Worm (Caenorhabditis elegans) whole organism, L2 larva: ENCODE measurements around the gene cutc-1.

Source experiments
- C34F6.9 ChIP-seq: fragments of 150-350 bp; optimal IDR thresholded peaks from 2 replicates; lab custom pipeline; 2014; ENCODE audit warnings: missing biosample characterization, missing genetic modification characterization
- F13H6.1 ChIP-seq: sonication (generic microtip); optimal IDR thresholded peaks from 2 replicates; lab custom pipeline; 2016; ENCODE audit warnings: missing genetic modification characterization, missing compliant biosample characterization
- R02D3.7 ChIP-seq: fragments of 150-350 bp; optimal IDR thresholded peaks from 2 replicates; lab custom pipeline; 2014; ENCODE audit warnings: missing biosample characterization, missing genetic modification characterization
- Y55F3AM.14 ChIP-seq: fragments of 200-800 bp; sonication (Bioruptor generic); optimal IDR thresholded peaks from 2 replicates; lab custom pipeline; 2018; ENCODE audit warnings: mild to moderate bottlenecking, missing genetic modification characterization, missing compliant biosample characterization
- ZK546.5 ChIP-seq: sonication (generic microtip); optimal IDR thresholded peaks from 2 replicates; lab custom pipeline; 2017; ENCODE audit warnings: missing biosample characterization, missing genetic modification characterization
- alr-1 ChIP-seq: fragments of 150-350 bp; optimal IDR thresholded peaks from 2 replicates; lab custom pipeline; 2014; ENCODE audit warnings: missing biosample characterization, missing genetic modification characterization
- aly-2 ChIP-seq: fragments of 150-350 bp; optimal IDR thresholded peaks from 2 replicates; lab custom pipeline; 2014; ENCODE audit warnings: missing biosample characterization, missing genetic modification characterization
- ama-1 ChIP-seq: fragments of 150-350 bp; optimal IDR thresholded peaks from 2 replicates; lab custom pipeline; 2018; ENCODE audit warnings: inconsistent platforms
- blmp-1 ChIP-seq: sonication (generic microtip); optimal IDR thresholded peaks from 2 replicates; lab custom pipeline; 2017; ENCODE audit warnings: missing genetic modification characterization, mild to moderate bottlenecking, missing compliant biosample characterization, antibody characterized with exemption, moderate library complexity; ENCODE audit not compliant: insufficient read depth
- ceh-16 ChIP-seq: fragments of 150-350 bp; optimal IDR thresholded peaks from 2 replicates; lab custom pipeline; 2014; ENCODE audit warnings: missing biosample characterization, missing genetic modification characterization
- ceh-82 ChIP-seq: fragments of 150-350 bp; optimal IDR thresholded peaks from 2 replicates; lab custom pipeline; 2014; ENCODE audit warnings: missing biosample characterization, missing genetic modification characterization
- crh-2 ChIP-seq: sonication (generic microtip); optimal IDR thresholded peaks from 2 replicates; lab custom pipeline; 2017; ENCODE audit warnings: missing biosample characterization, missing genetic modification characterization
- dmd-4 ChIP-seq: sonication (generic microtip); optimal IDR thresholded peaks from 2 replicates; lab custom pipeline; 2017; ENCODE audit warnings: missing biosample characterization, missing genetic modification characterization
- egl-27 ChIP-seq: sonication (generic microtip); optimal IDR thresholded peaks from 3 replicates; lab custom pipeline; 2017; ENCODE audit warnings: missing biosample characterization, missing genetic modification reagents, missing genetic modification characterization
- elt-1 ChIP-seq: fragments of 150-350 bp; optimal IDR thresholded peaks from 2 replicates; lab custom pipeline; 2014; ENCODE audit warnings: missing biosample characterization, missing genetic modification characterization
- elt-3 ChIP-seq: sonication (generic microtip); optimal IDR thresholded peaks from 2 replicates; lab custom pipeline; 2017; ENCODE audit warnings: missing biosample characterization, missing genetic modification characterization
- fos-1 ChIP-seq: fragments of 150-350 bp; optimal IDR thresholded peaks from 2 replicates; lab custom pipeline; 2014; ENCODE audit warnings: missing biosample characterization, missing genetic modification characterization
- gmeb-1 ChIP-seq: fragments of 150-350 bp; optimal IDR thresholded peaks from 2 replicates; lab custom pipeline; 2014; ENCODE audit warnings: missing biosample characterization, missing genetic modification characterization
- lin-11 ChIP-seq: fragments of 150-350 bp; sonication (generic microtip); optimal IDR thresholded peaks from 2 replicates; lab custom pipeline; 2014; ENCODE audit warnings: missing biosample characterization, missing genetic modification characterization, inconsistent platforms, mixed read lengths
- lin-13 ChIP-seq: fragments of 150-350 bp; optimal IDR thresholded peaks from 2 replicates; lab custom pipeline; 2014; ENCODE audit warnings: missing biosample characterization, missing genetic modification reagents, missing genetic modification characterization
- lin-39 ChIP-seq: fragments of 150-350 bp; optimal IDR thresholded peaks from 2 replicates; lab custom pipeline; 2014; ENCODE audit warnings: missing biosample characterization, missing genetic modification reagents, missing genetic modification characterization
- lsy-2 ChIP-seq, 2 experiments: fragments of 150-350 bp in 1 of 2; sonication (generic microtip) in 1 of 2; optimal IDR thresholded peaks; 2 replicates each; lab custom pipeline; 2014 to 2017; ENCODE audit warnings: missing biosample characterization in 2 of 2, missing genetic modification characterization in 2 of 2
- mab-5 ChIP-seq: fragments of 150-350 bp; optimal IDR thresholded peaks from 2 replicates; lab custom pipeline; 2014; ENCODE audit warnings: missing biosample characterization, missing genetic modification characterization
- mbf-1 ChIP-seq: sonication (generic microtip); optimal IDR thresholded peaks from 2 replicates; lab custom pipeline; 2017; ENCODE audit warnings: missing biosample characterization, missing genetic modification characterization
- mdl-1 ChIP-seq, 2 experiments: fragments of 150-350 bp in 1 of 2; sonication (generic microtip) in 1 of 2; optimal IDR thresholded peaks; 2 replicates each; lab custom pipeline; 2017; ENCODE audit warnings: missing biosample characterization in 2 of 2, missing genetic modification characterization in 2 of 2
- nhr-10 ChIP-seq: sonication (generic microtip); optimal IDR thresholded peaks from 2 replicates; lab custom pipeline; 2017; ENCODE audit warnings: missing biosample characterization, missing genetic modification characterization
- nhr-11 ChIP-seq: fragments of 150-350 bp; optimal IDR thresholded peaks from 2 replicates; lab custom pipeline; 2014; ENCODE audit warnings: missing biosample characterization, missing genetic modification characterization
- nhr-12 ChIP-seq: fragments of 150-350 bp; optimal IDR thresholded peaks from 2 replicates; lab custom pipeline; 2014; ENCODE audit warnings: missing biosample characterization, missing genetic modification characterization
- nhr-129 ChIP-seq: fragments of 150-350 bp; optimal IDR thresholded peaks from 2 replicates; lab custom pipeline; 2014; ENCODE audit warnings: missing biosample characterization, missing genetic modification characterization
- nhr-21 ChIP-seq: fragments of 150-350 bp; optimal IDR thresholded peaks from 2 replicates; lab custom pipeline; 2014; ENCODE audit warnings: missing biosample characterization, missing genetic modification characterization
- nhr-23 ChIP-seq: fragments of 150-350 bp; optimal IDR thresholded peaks from 2 replicates; lab custom pipeline; 2014; ENCODE audit warnings: missing biosample characterization, missing genetic modification reagents, missing genetic modification characterization
- nhr-237 ChIP-seq: fragments of 150-350 bp; optimal IDR thresholded peaks from 2 replicates; lab custom pipeline; 2014; ENCODE audit warnings: missing biosample characterization, missing genetic modification characterization
- nhr-25 ChIP-seq: fragments of 150-350 bp; sonication (generic microtip); optimal IDR thresholded peaks from 3 replicates; lab custom pipeline; 2014; ENCODE audit warnings: missing biosample characterization, missing genetic modification characterization
- nhr-6 ChIP-seq: fragments of 150-350 bp; optimal IDR thresholded peaks from 2 replicates; lab custom pipeline; 2014; ENCODE audit warnings: missing biosample characterization, missing genetic modification characterization
- nhr-77 ChIP-seq: fragments of 150-350 bp; optimal IDR thresholded peaks from 2 replicates; lab custom pipeline; 2014; ENCODE audit warnings: missing biosample characterization, missing genetic modification characterization
- peb-1 ChIP-seq: fragments of 150-350 bp; optimal IDR thresholded peaks from 2 replicates; lab custom pipeline; 2014; ENCODE audit warnings: missing biosample characterization, missing genetic modification characterization
- sem-4 ChIP-seq: fragments of 150-350 bp; optimal IDR thresholded peaks from 2 replicates; lab custom pipeline; 2014; ENCODE audit warnings: missing biosample characterization, missing genetic modification reagents, missing genetic modification characterization
- skn-1 ChIP-seq: sonication (generic microtip); optimal IDR thresholded peaks from 2 replicates; lab custom pipeline; 2017; ENCODE audit warnings: missing biosample characterization, missing genetic modification characterization
- sma-3 ChIP-seq: sonication (generic microtip); optimal IDR thresholded peaks from 2 replicates; lab custom pipeline; 2016; ENCODE audit warnings: missing genetic modification reagents, missing genetic modification characterization, missing compliant biosample characterization
- sma-9 ChIP-seq, 2 experiments: fragments of 150-350 bp in 1 of 2; sonication (generic microtip) in 1 of 2; optimal IDR thresholded peaks; 2 replicates each; lab custom pipeline; 2014 to 2016; ENCODE audit warnings: missing genetic modification characterization in 2 of 2, mild to moderate bottlenecking in 1 of 2, missing biosample characterization in 1 of 2, missing compliant biosample characterization in 1 of 2, missing genetic modification reagents in 1 of 2, moderate library complexity in 1 of 2
- snpc-4 ChIP-seq: fragments of 150-350 bp; optimal IDR thresholded peaks from 2 replicates; lab custom pipeline; 2014; ENCODE audit warnings: missing biosample characterization, missing genetic modification characterization
- unc-39 ChIP-seq: fragments of 150-350 bp; optimal IDR thresholded peaks from 2 replicates; lab custom pipeline; 2014; ENCODE audit warnings: missing biosample characterization, missing genetic modification characterization
- unc-55 ChIP-seq: fragments of 150-350 bp; sonication (generic microtip); optimal IDR thresholded peaks from 3 replicates; lab custom pipeline; 2014; ENCODE audit warnings: missing biosample characterization, missing genetic modification reagents, missing genetic modification characterization
- unc-62 ChIP-seq: fragments of 150-350 bp; optimal IDR thresholded peaks from 2 replicates; lab custom pipeline; 2014; ENCODE audit warnings: missing biosample characterization, missing genetic modification reagents, missing genetic modification characterization
- zag-1 ChIP-seq: fragments of 150-350 bp; optimal IDR thresholded peaks from 2 replicates; lab custom pipeline; 2014; ENCODE audit warnings: missing biosample characterization, missing genetic modification characterization
- ztf-1 ChIP-seq: fragments of 200-800 bp; sonication (Bioruptor generic); conservative IDR thresholded peaks from 2 replicates; pipeline ENCODE4 v1.3.6; 2022; ENCODE audit warnings: missing genetic modification characterization, missing compliant biosample characterization
- ztf-11 ChIP-seq: sonication (generic microtip); optimal IDR thresholded peaks from 2 replicates; lab custom pipeline; 2017; ENCODE audit warnings: missing biosample characterization, missing genetic modification characterization
- ztf-4 ChIP-seq: fragments of 150-350 bp; optimal IDR thresholded peaks from 2 replicates; lab custom pipeline; 2014; ENCODE audit warnings: missing biosample characterization, missing genetic modification characterization

The cutc-1 gene

DNA sequence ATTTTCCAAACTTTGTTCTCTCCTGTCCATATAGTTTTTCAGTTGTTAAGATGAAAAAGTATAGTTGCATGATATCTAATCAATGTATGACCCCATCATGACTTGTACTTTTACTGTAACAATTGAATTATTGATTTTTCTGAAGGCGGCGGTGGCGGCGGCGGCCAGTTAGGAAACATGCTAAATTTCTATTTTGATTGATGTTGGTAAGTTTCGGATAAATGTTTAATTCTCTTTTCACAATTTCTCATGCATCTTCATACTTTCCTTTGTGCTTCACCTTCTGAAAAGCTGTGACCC lies 14.5 kb upstream of the cutc-1 start, which contains the start of gene sor-1:
sor-1 (plus strand) TSS at position 201 of the 300 bp plus-strand sequence.
- no peak for TF ChIP-seq sem-4 (tag; lab: Kevin White, UChicago)
- no peak for TF ChIP-seq fos-1 (tag; lab: Kevin White, UChicago)
- no peak for TF ChIP-seq nhr-23 (tag; lab: Kevin White, UChicago)
- TF ChIP-seq snpc-4: no peak
- TF ChIP-seq elt-3 (tag; lab: Kevin White, UChicago): no peak
- no peak for TF ChIP-seq lin-11 (tag; lab: Kevin White, UChicago)
- no peak for TF ChIP-seq ceh-82

DNA sequence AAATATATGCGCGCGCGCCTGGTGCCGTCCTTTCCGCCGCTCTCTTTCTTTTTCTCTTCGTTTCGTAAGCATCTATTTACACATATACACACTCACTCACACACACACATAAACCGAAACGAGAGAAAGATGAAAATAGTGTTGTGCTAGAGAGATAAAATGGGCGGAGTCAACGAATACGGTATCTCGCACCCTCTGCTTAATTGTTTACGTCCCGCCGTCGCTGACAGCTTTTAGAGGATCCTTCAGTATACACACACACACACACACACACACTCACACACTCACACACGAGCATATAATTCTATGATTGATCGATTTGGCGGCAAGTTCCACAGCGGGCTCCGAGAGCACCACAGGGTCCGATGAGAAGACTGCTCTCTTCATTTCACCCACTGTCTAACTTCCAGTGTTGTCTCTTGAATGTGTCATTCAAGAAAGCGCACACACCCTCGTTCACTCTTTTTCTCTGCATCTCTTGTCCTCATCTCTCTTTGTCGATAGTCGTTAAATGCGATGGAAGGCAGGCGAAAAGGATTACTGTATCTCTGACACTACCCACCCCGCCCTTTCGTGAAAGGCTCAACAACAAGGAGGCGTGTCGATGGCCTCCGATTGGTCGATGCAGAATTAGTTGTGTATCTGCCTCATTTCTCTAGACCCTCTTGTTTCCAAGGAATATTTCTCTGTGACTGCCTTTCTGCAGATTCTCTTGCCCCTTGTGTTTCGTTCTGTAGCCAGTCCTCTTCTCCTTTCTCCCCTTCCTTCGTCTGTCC lies 14.0 kb upstream of the cutc-1 start:
- TF ChIP-seq aly-2 (no peak), nhr-12 (tag; lab: Kevin White, UChicago) (peak; percentile 62), zag-1 (tag; lab: Kevin White, UChicago) (peak; percentile 89), lin-11 (tag; lab: Kevin White, UChicago) (peak; percentile 94), nhr-11 (tag; lab: Kevin White, UChicago) (no peak), ceh-16 (tag; lab: Kevin White, UChicago) (peak; percentile 20), Y55F3AM.14 (GFP tag; lab: Kevin White, UChicago) (peak; percentile 88), R02D3.7 (tag; lab: Kevin White, UChicago) (peak; percentile 59), nhr-23 (tag; lab: Kevin White, UChicago) (no peak), egl-27 (tag; lab: Kevin White, UChicago) (peak; percentile 77), fos-1 (tag; lab: Kevin White, UChicago) (peak; percentile 88), ZK546.5 (peak; percentile 60), nhr-21 (tag; lab: Kevin White, UChicago) (peak; percentile 90), C34F6.9 (tag; lab: Kevin White, UChicago) (peak; percentile 93), sma-9 (GFP tag; optimal IDR thresholded peaks at IDR 0.05; lab: Kevin White, UChicago) (peak; percentile 89), sma-9 (tag; optimal IDR thresholded peaks at IDR 0.05; lab: Kevin White, UChicago) (no peak), F13H6.1 (peak; percentile 98), blmp-1 (tag; lab: Kevin White, UChicago) (peak; percentile 77), nhr-237 (no peak), peb-1 (tag; lab: Kevin White, UChicago) (no peak), lin-13 (GFP tag; lab: Kevin White, UChicago) (peak; percentile 93), sem-4 (tag; lab: Kevin White, UChicago) (peak; percentile 93), skn-1 (tag; lab: Kevin White, UChicago) (no peak), gmeb-1 (tag; lab: Kevin White, UChicago) (peak; percentile 73), ztf-4 (tag; lab: Kevin White, UChicago) (peak; percentile 91), ztf-11 (tag; lab: Kevin White, UChicago) (peak; percentile 49), nhr-25 (tag; lab: Kevin White, UChicago) (peak; percentile 90), nhr-77 (tag; lab: Kevin White, UChicago) (no peak), mab-5 (tag; lab: Kevin White, UChicago) (peak; percentile 95), crh-2 (peak; percentile 96), alr-1 (tag; lab: Kevin White, UChicago) (no peak), lin-39 (tag; lab: Kevin White, UChicago) (peak; percentile 90), nhr-6 (tag; lab: Kevin White, UChicago) (peak; percentile 91), lsy-2 (tag; optimal IDR thresholded peaks at IDR 0.05; lab: Kevin White, UChicago) (peak; percentile 95 to 99), sma-3 (GFP tag; lab: Kevin White, UChicago) (peak; percentile 90), snpc-4 (peak; percentile 64), ama-1 (lab: Kevin White, UChicago) (no peak), mbf-1 (tag; lab: Kevin White, UChicago) (no peak), mdl-1 (tag; optimal IDR thresholded peaks at IDR 0.05; lab: Kevin White, UChicago) (peak; percentile 74 to 90), nhr-129 (tag; lab: Kevin White, UChicago) (peak; percentile 97), unc-62 (GFP tag; lab: Kevin White, UChicago) (peak; percentile 79), nhr-10 (tag; lab: Kevin White, UChicago) (peak; percentile 67), elt-3 (tag; lab: Kevin White, UChicago) (no peak), ztf-1 (GFP tag; lab: Robert Waterston, UW) (no peak), unc-55 (GFP tag; lab: Kevin White, UChicago) (peak; percentile 85), elt-1 (tag; lab: Kevin White, UChicago) (no peak), unc-39 (tag; lab: Kevin White, UChicago) (no peak), ceh-82 (peak; percentile 49), dmd-4 (tag; lab: Kevin White, UChicago) (no peak)
- TF ChIP-seq, all 48 proteins: peak for 33
